Fruit fly (Drosophila melanogaster): ENCODE results near the gene Non2.
A peak's percentile ranks its signal among the peaks of the same experiment; 100 is the strongest.

The Non2 gene

dm6 chr3L:2799110-2799618 is 32.4 kb downstream of the Non2 start (continued):
- peak; percentile 21 for TF ChIP-seq Lpt (GFP tag; optimal IDR thresholded peaks at IDR 0.05)
- TF ChIP-seq fkh (GFP tag; optimal IDR thresholded peaks at IDR 0.05): peak; percentile 95
- no peak for TF ChIP-seq Hr4 (GFP tag; optimal IDR thresholded peaks at IDR 0.05)
- TF ChIP-seq dsx (GFP tag; optimal IDR thresholded peaks at IDR 0.05; ENCODE audit: poor library complexity, severe bottlenecking): peak; percentile 24
- TF ChIP-seq fd59A (GFP tag; optimal IDR thresholded peaks at IDR 0.05): no peak
- TF ChIP-seq CG3032 (tag; optimal IDR thresholded peaks at IDR 0.05): peak; percentile 40
- TF ChIP-seq CG10631 (GFP tag; optimal IDR thresholded peaks at IDR 0.05): no peak
- no peak for TF ChIP-seq Eip93F (GFP tag; optimal IDR thresholded peaks at IDR 0.05)
- TF ChIP-seq pdm3 (GFP tag; optimal IDR thresholded peaks at IDR 0.05): peak; percentile 21
- TF ChIP-seq CG11902 (GFP tag; optimal IDR thresholded peaks at IDR 0.05): peak; percentile 28
- peak; percentile 78 for TF ChIP-seq CG6163 (GFP tag; IDR thresholded peaks at IDR 0.05)
- peak; percentile 9 for TF ChIP-seq Hr39 (GFP tag; optimal IDR thresholded peaks at IDR 0.05)
- TF ChIP-seq cyc (GFP tag; optimal IDR thresholded peaks at IDR 0.05): peak; percentile 5
- no peak for TF ChIP-seq CG11762 (GFP tag; optimal IDR thresholded peaks at IDR 0.05; ENCODE audit: insufficient read depth)
- peak; percentile 58 for TF ChIP-seq CG32006 (GFP tag; optimal IDR thresholded peaks at IDR 0.05)
- no peak for TF ChIP-seq OdsH (GFP tag; optimal IDR thresholded peaks at IDR 0.05)
- peak; percentile 60 for TF ChIP-seq CG6854 (GFP tag; optimal IDR thresholded peaks at IDR 0.05)
- no peak for TF ChIP-seq Ets21C (GFP tag; optimal IDR thresholded peaks at IDR 0.05)
- peak; percentile 4 for TF ChIP-seq topi (GFP tag; optimal IDR thresholded peaks at IDR 0.05)
- peak; percentile 65 for TF ChIP-seq CG16779 (tag; optimal IDR thresholded peaks at IDR 0.05)
- no peak for TF ChIP-seq Gug (GFP tag; IDR thresholded peaks at IDR 0.05)

- no peak for TF ChIP-seq Blimp-1 (GFP tag; optimal IDR thresholded peaks at IDR 0.05)
- TF ChIP-seq CG31627 (GFP tag; optimal IDR thresholded peaks at IDR 0.05): peak; percentile 48
- no peak for TF ChIP-seq CG6854 (GFP tag; optimal IDR thresholded peaks at IDR 0.05)
- TF ChIP-seq CG7368 (GFP tag; optimal IDR thresholded peaks at IDR 0.05): peak; percentile 36
- no peak for TF ChIP-seq fd85E (GFP tag; optimal IDR thresholded peaks at IDR 0.05)
- peak; percentile 29 for TF ChIP-seq topi (GFP tag; optimal IDR thresholded peaks at IDR 0.05)
- TF ChIP-seq dac (GFP tag; optimal IDR thresholded peaks at IDR 0.05): peak; percentile 32
- TF ChIP-seq CG11762 (GFP tag; optimal IDR thresholded peaks at IDR 0.05; ENCODE audit: insufficient read depth): no peak
- peak; percentile 54 for TF ChIP-seq Sox14 (GFP tag; optimal IDR thresholded peaks at IDR 0.05)
- peak; percentile 76 for TF ChIP-seq CG6163 (GFP tag; IDR thresholded peaks at IDR 0.05)
- no peak for TF ChIP-seq CG9139 (GFP tag; optimal IDR thresholded peaks at IDR 0.05)
- TF ChIP-seq cyc (GFP tag; optimal IDR thresholded peaks at IDR 0.05): peak; percentile 37
- peak; percentile 66 for TF ChIP-seq CG3919 (GFP tag; optimal IDR thresholded peaks at IDR 0.05)
- TF ChIP-seq vri (GFP tag; optimal IDR thresholded peaks at IDR 0.05): peak; percentile 29
- peak; percentile 70 for TF ChIP-seq OdsH (GFP tag; optimal IDR thresholded peaks at IDR 0.05)
- TF ChIP-seq Hr38 (GFP tag; optimal IDR thresholded peaks at IDR 0.05): no peak
- TF ChIP-seq salr (GFP tag; optimal IDR thresholded peaks at IDR 0.05): peak; percentile 42 to 54
- TF ChIP-seq esn (GFP tag; optimal IDR thresholded peaks at IDR 0.05): peak; percentile 59
- TF ChIP-seq Ets96B (tag; optimal IDR thresholded peaks at IDR 0.05): peak; percentile 65
- TF ChIP-seq CG8632 (GFP tag; optimal IDR thresholded peaks at IDR 0.05): peak; percentile 16
- no peak for TF ChIP-seq fkh (GFP tag; optimal IDR thresholded peaks at IDR 0.05)
- peak; percentile 68; the same call in 1 of the 2 replicates for TF ChIP-seq CG15336 (GFP tag; IDR thresholded peaks at IDR 0.05)
- TF ChIP-seq acj6 (GFP tag; optimal IDR thresholded peaks at IDR 0.05): peak; percentile 59
- TF ChIP-seq Sox15 (GFP tag; optimal IDR thresholded peaks at IDR 0.05): no peak
- no peak for TF ChIP-seq Eip93F (GFP tag; optimal IDR thresholded peaks at IDR 0.05)
- TF ChIP-seq CG11294 (GFP tag; IDR thresholded peaks at IDR 0.05): 0 out of 2 replicates have a peak, but pooled peaks have one; percentile 40
- peak; percentile 60 for TF ChIP-seq CG32006 (GFP tag; optimal IDR thresholded peaks at IDR 0.05)
- TF ChIP-seq CG1621 (tag; optimal IDR thresholded peaks at IDR 0.05): peak; percentile 45
- TF ChIP-seq Ets21C (GFP tag; optimal IDR thresholded peaks at IDR 0.05): no peak
- peak; percentile 60 for TF ChIP-seq Hr4 (GFP tag; optimal IDR thresholded peaks at IDR 0.05)
- peak; percentile 35 for TF ChIP-seq CG4318 (GFP tag; optimal IDR thresholded peaks at IDR 0.05)
- TF ChIP-seq CG8319 (GFP tag; optimal IDR thresholded peaks at IDR 0.05): no peak
- peak; percentile 43 for TF ChIP-seq dsx (GFP tag; optimal IDR thresholded peaks at IDR 0.05; ENCODE audit: poor library complexity, severe bottlenecking)
- TF ChIP-seq CG6808 (GFP tag; optimal IDR thresholded peaks at IDR 0.05): peak; percentile 28
- peak; percentile 60 for TF ChIP-seq CG10669 (GFP tag; optimal IDR thresholded peaks at IDR 0.05)
- TF ChIP-seq CG6792 (GFP tag; optimal IDR thresholded peaks at IDR 0.05): peak; percentile 35
- peak; percentile 60 for TF ChIP-seq CG3032 (tag; optimal IDR thresholded peaks at IDR 0.05)
- peak; percentile 13 for TF ChIP-seq fd59A (GFP tag; optimal IDR thresholded peaks at IDR 0.05)
- TF ChIP-seq CG10631 (GFP tag; optimal IDR thresholded peaks at IDR 0.05): peak; percentile 43
- peak; percentile 51 for TF ChIP-seq Sox102F (GFP tag; optimal IDR thresholded peaks at IDR 0.05)
- peak; percentile 49 for TF ChIP-seq net (GFP tag; optimal IDR thresholded peaks at IDR 0.05)
Observed at dm6 chr3L:2800329-2800728, 33.5 kb downstream of the Non2 start.
